Fruit fly (Drosophila melanogaster) Kc167 (cell line): ENCODE measurements around the gene PolG2.

ENCODE experiments used
- Myc ChIP-seq: fragments of >200 bp; optimal IDR thresholded peaks from 2 replicates; lab custom pipeline; 2017; ENCODE audit warnings: missing external identifiers
- Sin3A ChIP-seq: fragments of >200 bp; optimal IDR thresholded peaks from 2 replicates; lab custom pipeline; 2018; ENCODE audit warnings: missing external identifiers
- h ChIP-seq: fragments of >200 bp; optimal IDR thresholded peaks from 3 replicates; lab custom pipeline; 2018; ENCODE audit warnings: missing external identifiers
- insv ChIP-seq: fragments of >200 bp; optimal IDR thresholded peaks from 3 replicates; lab custom pipeline; 2018; ENCODE audit warnings: missing external identifiers
- psq ChIP-seq: fragments of >200 bp; optimal IDR thresholded peaks from 2 replicates; lab custom pipeline; 2017; ENCODE audit warnings: missing external identifiers
- ttk ChIP-seq: sonication (Bioruptor generic); optimal IDR thresholded peaks from 2 replicates; lab custom pipeline; 2017; ENCODE audit warnings: missing external identifiers

DNA sequence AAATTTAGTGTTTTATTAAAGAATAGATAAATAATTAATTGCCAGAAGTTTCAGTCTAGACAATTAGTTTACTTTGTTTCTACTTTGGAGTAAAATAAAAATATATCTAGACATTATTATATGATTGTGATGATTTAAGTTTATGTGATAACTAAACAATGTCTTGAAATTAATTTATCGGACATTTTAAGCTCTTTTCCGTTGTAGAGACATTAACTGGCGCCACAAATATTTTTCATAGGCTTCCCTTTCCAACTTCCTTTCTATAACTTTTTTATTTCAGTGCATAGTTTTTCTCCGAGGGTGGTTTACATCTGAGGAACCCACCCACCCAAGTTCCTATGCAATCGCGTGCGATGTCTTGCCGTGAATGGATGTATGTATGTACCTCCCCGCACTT lies 43.8 kb upstream of the PolG2 start:
- no peak for TF ChIP-seq Myc
- TF ChIP-seq h (lab: Kevin White, UChicago), result no peak
- TF ChIP-seq Sin3A (lab: Kevin White, UChicago), result no peak
- TF ChIP-seq ttk (lab: Kevin White, UChicago), result no peak
- TF ChIP-seq psq, result no peak
- no peak for TF ChIP-seq insv (lab: Kevin White, UChicago)
